Fruit fly (Drosophila melanogaster) whole organism, adult: Measurements from ENCODE around the gene Nph.

Source experiments
- CG12768 ChIP-seq: fragments of 200-800 bp; sonication (Bioruptor generic); optimal IDR thresholded peaks from 2 replicates; lab custom pipeline; 2017; ENCODE audit warnings: missing biosample characterization, missing genetic modification characterization, mild to moderate bottlenecking, moderate library complexity, missing genetic modification reagents
- CG14711 ChIP-seq: fragments of 200-800 bp; sonication (Bioruptor generic); optimal IDR thresholded peaks from 2 replicates; lab custom pipeline; 2018; ENCODE audit warnings: missing biosample characterization, mild to moderate bottlenecking, missing genetic modification characterization, moderate library complexity
- CG1620 ChIP-seq: fragments of 200-800 bp; sonication (Bioruptor generic); optimal IDR thresholded peaks from 2 replicates; lab custom pipeline; 2016; ENCODE audit warnings: missing biosample characterization, missing genetic modification characterization
- CG33017 ChIP-seq: fragments of 200-800 bp; sonication (Bioruptor generic); optimal IDR thresholded peaks from 2 replicates; lab custom pipeline; 2018; ENCODE audit warnings: missing biosample characterization, mild to moderate bottlenecking, missing genetic modification characterization, moderate library complexity
- CG7101 ChIP-seq: fragments of 200-800 bp; sonication (Bioruptor generic); optimal IDR thresholded peaks from 2 replicates; lab custom pipeline; 2018; ENCODE audit warnings: missing biosample characterization, mild to moderate bottlenecking, missing genetic modification characterization, moderate library complexity
- Clk ChIP-seq: fragments of 200-800 bp; sonication (Bioruptor generic); optimal IDR thresholded peaks from 2 replicates; lab custom pipeline; 2017; ENCODE audit warnings: missing biosample characterization, missing genetic modification characterization
- Hr96 ChIP-seq: fragments of 200-800 bp; sonication (Bioruptor generic); optimal IDR thresholded peaks from 2 replicates; lab custom pipeline; 2016; ENCODE audit warnings: missing biosample characterization, missing genetic modification characterization
- bab1 ChIP-seq: fragments of 200-800 bp; sonication (Bioruptor generic); optimal IDR thresholded peaks from 3 replicates; lab custom pipeline; 2019; ENCODE audit warnings: missing biosample characterization, mild to moderate bottlenecking, missing genetic modification characterization, moderate library complexity
- kay ChIP-seq: fragments of 200-800 bp; sonication (Bioruptor generic); peaks from one replicate; lab custom pipeline; 2016; ENCODE audit warnings: missing biosample characterization, missing genetic modification characterization, borderline replicate concordance
- pad ChIP-seq: fragments of 200-800 bp; sonication (Bioruptor generic); optimal IDR thresholded peaks from 3 replicates; lab custom pipeline; 2017; ENCODE audit warnings: missing biosample characterization, missing genetic modification characterization, mild to moderate bottlenecking, moderate library complexity, missing genetic modification reagents
- tj ChIP-seq: fragments of 200-800 bp; sonication (Bioruptor generic); optimal IDR thresholded peaks from 3 replicates; lab custom pipeline; 2017; ENCODE audit warnings: missing biosample characterization, mild to moderate bottlenecking, missing genetic modification characterization, moderate library complexity

dm6 chr3R:30046029-30047001, 41.7 kb upstream of the Nph start, which contains the start of the genes RpL32 and CG7943:
- TF ChIP-seq CG1620 (GFP tag; lab: Kevin White, UChicago) (peak; percentile 96), kay (no peak), CG12768 (peak; percentile 94), pad (peak; percentile 86), CG14711 (peak; percentile 85), tj (GFP tag; lab: Kevin White, UChicago) (peak; percentile 85), Hr96 (GFP tag; lab: Kevin White, UChicago) (peak; percentile 99), CG33017 (tag; lab: Kevin White, UChicago) (peak; percentile 87), bab1 (GFP tag; lab: Kevin White, UChicago) (peak; percentile 97), CG7101 (tag; lab: Kevin White, UChicago) (peak; percentile 94), Clk (GFP tag; lab: Kevin White, UChicago) (peak; percentile 91)
